Worm (Caenorhabditis elegans): ENCODE measurements around the gene T09F5.2.

The T09F5.2 gene

DNA sequence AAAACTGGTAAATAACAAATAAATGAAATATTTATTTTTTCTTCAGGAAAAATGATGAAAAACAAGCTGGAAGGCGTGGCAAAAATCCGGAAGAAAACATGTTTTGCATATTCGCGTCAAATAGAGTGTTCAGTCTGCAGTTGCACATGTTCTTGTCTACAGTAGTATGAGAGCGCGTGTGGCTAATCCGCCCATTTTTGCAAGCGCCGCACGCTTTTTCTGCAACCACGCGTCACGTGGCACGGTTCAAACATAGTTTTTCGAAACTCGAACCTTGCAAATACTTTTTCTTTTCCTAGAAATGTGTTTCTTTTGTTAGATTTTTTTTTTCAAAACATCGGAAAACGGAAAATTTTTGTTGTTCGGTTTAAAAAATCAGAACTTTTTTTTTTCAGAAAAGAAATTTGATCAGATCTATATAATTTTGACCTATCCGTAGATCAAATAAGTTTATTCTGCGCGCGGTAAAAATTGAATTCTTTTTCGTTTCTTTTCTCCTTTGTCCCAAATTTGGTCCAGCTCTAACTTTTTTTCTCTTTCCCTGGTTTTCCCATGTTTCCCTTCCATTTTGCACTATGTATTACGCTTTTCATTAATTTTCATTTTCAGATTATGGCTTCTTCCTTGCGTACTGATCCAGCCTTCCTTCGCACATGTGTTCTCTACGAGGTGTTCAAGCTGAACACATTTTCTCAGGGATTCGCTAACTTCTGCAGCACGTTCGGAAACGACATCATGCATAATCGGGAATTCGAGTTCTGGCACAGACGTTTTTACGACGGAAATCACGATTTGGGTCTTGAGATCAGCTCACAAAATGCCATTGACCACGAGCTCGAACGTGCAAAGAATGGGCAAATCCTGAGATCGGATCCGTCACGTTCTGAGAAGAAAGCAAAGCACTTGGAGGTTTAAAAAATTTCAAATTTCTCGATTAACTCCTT is 33.6 kb downstream of the T09F5.2 start, which contains the start of gene Y75B12B.1 (continued):
- TF ChIP-seq him-1 (tag; optimal IDR thresholded peaks at IDR 0.05): peak; percentile 85
- TF ChIP-seq tbx-9 (tag; optimal IDR thresholded peaks at IDR 0.05; ENCODE audit: borderline replicate concordance): no peak
- TF ChIP-seq madf-8 (GFP tag; conservative IDR thresholded peaks at IDR 0.05): peak; percentile 66
- TF ChIP-seq F49E8.2 (tag; optimal IDR thresholded peaks at IDR 0.05; ENCODE audit: insufficient read depth): peak; percentile 71
- no peak for TF ChIP-seq lin-40 (tag; optimal IDR thresholded peaks at IDR 0.05)
- TF ChIP-seq Y53G8AR.9 (GFP tag; conservative IDR thresholded peaks at IDR 0.05): no peak
- TF ChIP-seq snpc-4 (GFP tag; optimal IDR thresholded peaks at IDR 0.05): no peak
- TF ChIP-seq snpc-4 (tag; optimal IDR thresholded peaks at IDR 0.05): peak in 1 of 4 experiments; percentile 25
- peak; percentile 34 for TF ChIP-seq snpc-1.3 (tag; optimal IDR thresholded peaks at IDR 0.05; ENCODE audit: insufficient read depth)
- peak; percentile 9; the same call in 1 of the 2 replicates for TF ChIP-seq hmg-1.2 (GFP tag; IDR thresholded peaks at IDR 0.05)
- no peak for TF ChIP-seq hlh-26 (GFP tag; conservative IDR thresholded peaks at IDR 0.05)
- TF ChIP-seq hmg-20 (GFP tag; IDR thresholded peaks at IDR 0.05): no peak
- TF ChIP-seq lsl-1 (GFP tag; optimal IDR thresholded peaks at IDR 0.05): peak; percentile 96
- no peak for TF ChIP-seq ceh-58 (GFP tag; IDR thresholded peaks at IDR 0.05)
- no peak for TF ChIP-seq pha-4 (tag; optimal IDR thresholded peaks at IDR 0.05)
- TF ChIP-seq B0019.2 (GFP tag; conservative IDR thresholded peaks at IDR 0.05): no peak; the same call in 1 of the 2 replicates
- TF ChIP-seq rec-8 (tag; optimal IDR thresholded peaks at IDR 0.05): peak in 1 of 2 experiments; percentile 29
- no peak for TF ChIP-seq hrde-1 (tag; optimal IDR thresholded peaks at IDR 0.05; ENCODE audit: borderline replicate concordance)
- TF ChIP-seq F33H1.4 (GFP tag; IDR thresholded peaks at IDR 0.05): peak; percentile 67
- 0 out of 2 replicates have a peak, but pooled peaks have one; percentile 24 for TF ChIP-seq madf-3 (GFP tag; IDR thresholded peaks at IDR 0.05)
- no peak for TF ChIP-seq F10E7.11 (tag; optimal IDR thresholded peaks at IDR 0.05)
- peak; percentile 95 for TF ChIP-seq xnd-1 (tag; optimal IDR thresholded peaks at IDR 0.05)
- TF ChIP-seq Y67H2A.10 (GFP tag; conservative IDR thresholded peaks at IDR 0.05): no peak
- TF ChIP-seq dpff-1 (tag; optimal IDR thresholded peaks at IDR 0.05): no peak
- peak; percentile 67 for TF ChIP-seq lin-54 (GFP tag; optimal IDR thresholded peaks at IDR 0.05)
- peak; percentile 89 for TF ChIP-seq D2030.7 (GFP tag; IDR thresholded peaks at IDR 0.05)
- peak; percentile 46 for TF ChIP-seq rcor-1 (GFP tag; IDR thresholded peaks at IDR 0.05)
- TF ChIP-seq nhr-90 (tag; optimal IDR thresholded peaks at IDR 0.05): no peak

DNA sequence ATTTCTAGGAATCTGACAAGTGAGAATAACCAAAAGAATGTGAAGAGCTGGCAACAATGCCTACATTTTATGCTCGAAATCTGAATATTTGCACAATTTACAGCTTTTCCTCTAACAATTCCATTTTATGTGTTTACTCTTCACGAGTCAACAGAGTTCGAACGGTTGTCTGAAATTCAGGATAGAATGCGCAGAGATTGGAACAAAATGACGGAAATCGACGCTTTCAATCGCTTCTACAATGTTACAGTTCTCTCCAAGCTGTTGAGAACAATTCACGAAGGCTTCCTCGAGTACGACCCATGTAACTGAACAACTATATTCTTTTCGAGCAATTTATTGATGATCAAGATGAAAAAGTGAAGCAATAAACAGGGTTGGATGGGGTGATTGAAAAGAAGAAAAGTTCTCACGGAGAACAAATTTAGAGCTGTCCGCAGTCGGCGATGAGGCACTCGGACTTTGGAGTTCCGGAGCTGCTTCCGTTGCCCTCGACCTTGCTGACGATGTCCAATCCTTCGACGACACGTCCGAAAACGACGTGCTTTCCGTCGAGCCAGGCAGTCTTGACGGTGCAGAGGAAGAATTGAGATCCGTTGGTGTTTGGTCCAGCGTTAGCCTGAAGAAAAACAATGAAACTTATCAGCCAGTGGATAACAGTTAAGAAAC is 35.6 kb downstream of the T09F5.2 start, which contains the start of gene Y75B12B.3:
TSS of gene Y75B12B.3 (minus strand) at position 21 of the 669 bp plus-strand sequence.
- TF ChIP-seq dox-1 (GFP tag; IDR thresholded peaks at IDR 0.05) (peak; percentile 32; the same call in 1 of the 2 replicates), ceh-91 (GFP tag; IDR thresholded peaks at IDR 0.05) (no peak), madf-6 (GFP tag; IDR thresholded peaks at IDR 0.05) (peak; percentile 73), tbp1 (GFP tag; optimal IDR thresholded peaks at IDR 0.05) (peak; percentile 42), tlf-1 (GFP tag; optimal IDR thresholded peaks at IDR 0.05) (peak; percentile 51), hmg-20 (GFP tag; IDR thresholded peaks at IDR 0.05) (no peak), snpc-4 (GFP tag; optimal IDR thresholded peaks at IDR 0.05) (peak; percentile 48), snpc-4 (tag; optimal IDR thresholded peaks at IDR 0.05) (peak in 2 of 4 experiments; percentile 0 to 37), F49E8.2 (tag; optimal IDR thresholded peaks at IDR 0.05; ENCODE audit: insufficient read depth) (peak; percentile 84), mcd-1 (GFP tag; IDR thresholded peaks at IDR 0.05) (peak; percentile 51), B0336.3 (GFP tag; IDR thresholded peaks at IDR 0.05) (peak; percentile 81), B0261.1 (tag; optimal IDR thresholded peaks at IDR 0.05) (peak; percentile 7), B0035.1 (tag; optimal IDR thresholded peaks at IDR 0.05) (no peak), madf-8 (GFP tag; conservative IDR thresholded peaks at IDR 0.05) (peak; percentile 10; the same call in 1 of the 2 replicates), hlh-12 (tag; optimal IDR thresholded peaks at IDR 0.05) (no peak), ceh-100 (GFP tag; IDR thresholded peaks at IDR 0.05) (peak; percentile 47; the same call in 1 of the 2 replicates), nhr-120 (GFP tag; IDR thresholded peaks at IDR 0.05) (no peak), ekl-4 (GFP tag; IDR thresholded peaks at IDR 0.05) (peak; percentile 76; the same call in 1 of the 2 replicates), F52B5.7 (tag; optimal IDR thresholded peaks at IDR 0.05) (no peak), K12H6.12 (tag; optimal IDR thresholded peaks at IDR 0.05) (no peak), Y53F4B.3 (GFP tag; IDR thresholded peaks at IDR 0.05) (no peak)

Measured in whole organism, young adult.